Fruit fly (Drosophila melanogaster) whole organism, embryonic: Measurements from ENCODE around the gene CG11454.

Experiments
- B-H2 ChIP-seq: fragments of 200-800 bp; sonication (Bioruptor generic); optimal IDR thresholded peaks from 2 replicates; lab custom pipeline; 2018; ENCODE audit warnings: missing biosample characterization, mild to moderate bottlenecking, missing genetic modification characterization
- Bdp1 ChIP-seq: fragments of 200-800 bp; sonication (Bioruptor generic); optimal IDR thresholded peaks from 3 replicates; lab custom pipeline; 2016; ENCODE audit warnings: missing biosample characterization, missing genetic modification characterization
- CG10654 ChIP-seq: fragments of 200-800 bp; sonication (Bioruptor generic); optimal IDR thresholded peaks from 2 replicates; lab custom pipeline; 2016; ENCODE audit warnings: missing biosample characterization, missing genetic modification characterization
- CG10979 ChIP-seq: fragments of 200-800 bp; sonication (Bioruptor generic); optimal IDR thresholded peaks from 2 replicates; lab custom pipeline; 2018; ENCODE audit warnings: missing biosample characterization, mild to moderate bottlenecking, missing genetic modification characterization, moderate library complexity
- CG12391 ChIP-seq: fragments of 200-800 bp; sonication (Bioruptor generic); optimal IDR thresholded peaks from 3 replicates; lab custom pipeline; 2018; ENCODE audit warnings: missing biosample characterization, mild to moderate bottlenecking, missing genetic modification characterization, moderate library complexity
- CG16779 ChIP-seq: fragments of 200-800 bp; sonication (Bioruptor generic); IDR thresholded peaks from 2 replicates; pipeline ENCODE4 v1.3.6; 2022; ENCODE audit warnings: missing biosample characterization, missing genetic modification characterization
- CG17361 ChIP-seq: fragments of 200-800 bp; sonication (Bioruptor generic); IDR thresholded peaks from 3 replicates; pipeline ENCODE4 v1.3.6; 2022; ENCODE audit warnings: missing biosample characterization, missing genetic modification characterization
- CG17385 ChIP-seq: fragments of 200-800 bp; sonication (Bioruptor generic); optimal IDR thresholded peaks from 3 replicates; lab custom pipeline; 2018; ENCODE audit warnings: missing biosample characterization, mild to moderate bottlenecking, missing genetic modification characterization
- CG18599 ChIP-seq: fragments of 200-800 bp; sonication (Bioruptor generic); optimal IDR thresholded peaks from 3 replicates; lab custom pipeline; 2017; ENCODE audit warnings: missing biosample characterization, missing genetic modification characterization, mild to moderate bottlenecking, moderate library complexity, missing genetic modification reagents
- CG2199 ChIP-seq: fragments of 200-800 bp; sonication (Bioruptor generic); IDR thresholded peaks from 3 replicates; pipeline ENCODE4 v1.3.6; 2022; ENCODE audit warnings: missing biosample characterization, missing genetic modification characterization
- CG3065 ChIP-seq: fragments of 200-800 bp; sonication (Bioruptor generic); optimal IDR thresholded peaks from 2 replicates; lab custom pipeline; 2016; ENCODE audit warnings: missing biosample characterization, missing genetic modification characterization
- CG31388 ChIP-seq: fragments of 200-800 bp; sonication (Bioruptor generic); optimal IDR thresholded peaks from 2 replicates; lab custom pipeline; 2016; ENCODE audit warnings: missing biosample characterization, missing genetic modification characterization
- CG3163 ChIP-seq: fragments of 200-800 bp; sonication (Bioruptor generic); optimal IDR thresholded peaks from 3 replicates; lab custom pipeline; 2016; ENCODE audit warnings: missing biosample characterization, missing genetic modification characterization
- CG34422 ChIP-seq: fragments of 200-800 bp; sonication (Bioruptor generic); IDR thresholded peaks from 3 replicates; pipeline ENCODE4 v1.3.6; 2022; ENCODE audit warnings: missing biosample characterization, missing genetic modification characterization
- CG4328 ChIP-seq: fragments of 200-800 bp; sonication (Bioruptor generic); optimal IDR thresholded peaks from 3 replicates; lab custom pipeline; 2017; ENCODE audit warnings: missing biosample characterization, missing genetic modification reagents, missing genetic modification characterization
- CG43689 ChIP-seq: fragments of 200-800 bp; sonication (Bioruptor generic); IDR thresholded peaks from 2 replicates; pipeline ENCODE4 v1.3.6; 2022; ENCODE audit warnings: missing biosample characterization, missing genetic modification characterization
- CG4617 ChIP-seq: fragments of 200-800 bp; sonication (Bioruptor generic); optimal IDR thresholded peaks from 3 replicates; lab custom pipeline; 2016; ENCODE audit warnings: missing biosample characterization, missing genetic modification characterization, borderline replicate concordance
- CG7987 ChIP-seq: fragments of 200-800 bp; sonication (Bioruptor generic); optimal IDR thresholded peaks from 2 replicates; lab custom pipeline; 2018; ENCODE audit warnings: missing biosample characterization, mild to moderate bottlenecking, missing genetic modification characterization, moderate library complexity
- CG8290 ChIP-seq, 3 experiments: fragments of 200-800 bp; sonication (Bioruptor generic); optimal IDR thresholded peaks; 2 replicates each; lab custom pipeline; 2016 to 2019; ENCODE audit warnings: missing biosample characterization in 3 of 3, missing genetic modification characterization in 3 of 3, mild to moderate bottlenecking in 2 of 3, moderate library complexity in 1 of 3
- CG9609 ChIP-seq: fragments of 200-800 bp; sonication (Bioruptor generic); optimal IDR thresholded peaks from 3 replicates; lab custom pipeline; 2016; ENCODE audit warnings: missing biosample characterization, missing genetic modification characterization
- CG9797 ChIP-seq: fragments of 200-800 bp; sonication (Bioruptor generic); optimal IDR thresholded peaks from 3 replicates; lab custom pipeline; 2018; ENCODE audit warnings: missing biosample characterization, mild to moderate bottlenecking, missing genetic modification characterization
- D19B ChIP-seq: fragments of 200-800 bp; sonication (Bioruptor generic); optimal IDR thresholded peaks from 2 replicates; lab custom pipeline; 2017; ENCODE audit warnings: missing biosample characterization, mild to moderate bottlenecking, missing genetic modification characterization
- Dp ChIP-seq: fragments of 200-800 bp; sonication (Bioruptor generic); optimal IDR thresholded peaks from 2 replicates; lab custom pipeline; 2018; ENCODE audit warnings: missing biosample characterization, mild to moderate bottlenecking, missing genetic modification characterization, moderate library complexity
- Dref ChIP-seq: fragments of 200-800 bp; sonication (Bioruptor generic); IDR thresholded peaks from 2 replicates; pipeline ENCODE4 v1.3.6; 2022; ENCODE audit warnings: missing biosample characterization, missing genetic modification characterization
- HLHmδ ChIP-seq: fragments of 200-800 bp; sonication (Bioruptor generic); optimal IDR thresholded peaks from 2 replicates; lab custom pipeline; 2018; ENCODE audit warnings: missing biosample characterization, mild to moderate bottlenecking, missing genetic modification characterization, moderate library complexity
- Kr ChIP-seq: fragments of 200-800 bp; sonication (Bioruptor generic); optimal IDR thresholded peaks from 2 replicates; lab custom pipeline; 2017; ENCODE audit warnings: missing biosample characterization, mild to moderate bottlenecking, missing genetic modification characterization
- Mrtf ChIP-seq: fragments of 200-800 bp; sonication (Bioruptor generic); IDR thresholded peaks from 3 replicates; pipeline ENCODE4 v1.3.6; 2022; ENCODE audit warnings: missing biosample characterization, missing genetic modification characterization
- Pdp1 ChIP-seq, 2 experiments: fragments of 200-800 bp; sonication (Bioruptor generic); optimal IDR thresholded peaks; 3 replicates each; lab custom pipeline; 2016; ENCODE audit warnings: missing biosample characterization in 2 of 2, missing genetic modification characterization in 2 of 2, mild to moderate bottlenecking in 1 of 2, moderate library complexity in 1 of 2
- Sox100B ChIP-seq: fragments of 200-800 bp; sonication (Bioruptor generic); optimal IDR thresholded peaks from 3 replicates; lab custom pipeline; 2018; ENCODE audit warnings: missing biosample characterization, mild to moderate bottlenecking, missing genetic modification characterization
- Ssrp ChIP-seq: fragments of 200-800 bp; sonication (Bioruptor generic); optimal IDR thresholded peaks from 2 replicates; lab custom pipeline; 2018; ENCODE audit warnings: missing biosample characterization, mild to moderate bottlenecking, missing genetic modification characterization, moderate library complexity
- Tbp ChIP-seq: fragments of >200 bp; optimal IDR thresholded peaks from 2 replicates; lab custom pipeline; 2018; ENCODE audit warnings: missing biosample characterization, missing genetic modification characterization
- ara ChIP-seq: fragments of 200-800 bp; sonication (Bioruptor generic); IDR thresholded peaks from 2 replicates; pipeline ENCODE4 v1.3.6; 2022; ENCODE audit warnings: missing biosample characterization, missing genetic modification characterization
- bab2 ChIP-seq: fragments of 200-800 bp; sonication (Bioruptor generic); optimal IDR thresholded peaks from 2 replicates; lab custom pipeline; 2016; ENCODE audit warnings: missing biosample characterization, missing genetic modification characterization
- cg ChIP-seq: fragments of 200-800 bp; sonication (Bioruptor generic); optimal IDR thresholded peaks from 3 replicates; lab custom pipeline; 2019; ENCODE audit warnings: missing biosample characterization, mild to moderate bottlenecking, missing genetic modification characterization, moderate library complexity
- chinmo ChIP-seq: fragments of 200-800 bp; sonication (Bioruptor generic); IDR thresholded peaks from 4 replicates; pipeline ENCODE4 v1.3.6; 2022; ENCODE audit warnings: missing biosample characterization, missing genetic modification characterization; ENCODE audit not compliant: partially characterized antibody
- crc ChIP-seq: fragments of 200-800 bp; sonication (Bioruptor generic); optimal IDR thresholded peaks from 2 replicates; lab custom pipeline; 2016; ENCODE audit warnings: missing biosample characterization, missing genetic modification characterization
- cwo ChIP-seq: fragments of 200-800 bp; sonication (Bioruptor generic); optimal IDR thresholded peaks from 3 replicates; lab custom pipeline; 2017; ENCODE audit warnings: missing biosample characterization, missing genetic modification characterization, mild to moderate bottlenecking, moderate library complexity, missing genetic modification reagents
- dati ChIP-seq: fragments of 200-800 bp; sonication (Bioruptor generic); IDR thresholded peaks from 2 replicates; pipeline ENCODE4 v1.3.6; 2022; ENCODE audit warnings: missing biosample characterization, missing genetic modification characterization
- eve ChIP-seq, 2 experiments: fragments of >200 bp; optimal IDR thresholded peaks; 2 replicates each; lab custom pipeline; 2017; ENCODE audit warnings: missing biosample characterization in 2 of 2, missing genetic modification characterization in 2 of 2
- fd64A ChIP-seq: fragments of 200-800 bp; sonication (Bioruptor generic); optimal IDR thresholded peaks from 3 replicates; lab custom pipeline; 2018; ENCODE audit warnings: missing biosample characterization, mild to moderate bottlenecking, missing genetic modification characterization
- grn ChIP-seq: fragments of 200-800 bp; sonication (Bioruptor generic); optimal IDR thresholded peaks from 3 replicates; lab custom pipeline; 2017; ENCODE audit warnings: missing biosample characterization, missing genetic modification characterization
- nerfin-1 ChIP-seq: fragments of 200-800 bp; sonication (Bioruptor generic); optimal IDR thresholded peaks from 3 replicates; lab custom pipeline; 2019; ENCODE audit warnings: missing biosample characterization, mild to moderate bottlenecking, missing genetic modification characterization, moderate library complexity
- nom ChIP-seq: fragments of 200-800 bp; sonication (Bioruptor generic); optimal IDR thresholded peaks from 2 replicates; lab custom pipeline; 2017; ENCODE audit warnings: missing biosample characterization, missing genetic modification characterization, mild to moderate bottlenecking, moderate library complexity, missing genetic modification reagents
- onecut ChIP-seq: fragments of 200-800 bp; sonication (Bioruptor generic); IDR thresholded peaks from 2 replicates; pipeline ENCODE4 v1.3.6; 2022; ENCODE audit warnings: missing biosample characterization, missing genetic modification characterization
- psq ChIP-seq: fragments of 200-800 bp; sonication (Bioruptor generic); optimal IDR thresholded peaks from 2 replicates; lab custom pipeline; 2017; ENCODE audit warnings: missing biosample characterization, missing genetic modification characterization
- slou ChIP-seq: fragments of 200-800 bp; sonication (Bioruptor generic); optimal IDR thresholded peaks from 3 replicates; lab custom pipeline; 2016; ENCODE audit warnings: missing biosample characterization, missing genetic modification characterization
- stc ChIP-seq: fragments of 200-800 bp; sonication (Bioruptor generic); IDR thresholded peaks from 2 replicates; pipeline ENCODE4 v1.3.6; 2022; ENCODE audit warnings: missing biosample characterization, missing genetic modification characterization

The CG11454 gene

DNA sequence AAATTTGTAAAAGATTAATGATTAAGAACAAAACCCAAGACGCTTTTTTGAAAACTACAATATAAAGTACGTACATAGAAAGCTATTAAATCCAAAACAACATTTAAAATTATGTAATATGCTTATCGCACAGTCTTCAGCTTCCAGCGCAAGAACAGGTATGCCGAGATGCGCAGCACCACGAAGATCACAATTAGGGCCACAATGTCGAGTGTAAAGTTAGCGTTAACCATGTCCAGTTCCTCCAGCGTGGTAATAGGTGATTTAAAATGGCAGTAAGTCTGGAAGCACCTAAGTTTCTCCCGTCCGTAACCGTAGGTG is 20.2 kb upstream of the CG11454 start:
- peak in 1 of 2 experiments; percentile 57 for TF ChIP-seq Pdp1 (GFP tag; optimal IDR thresholded peaks at IDR 0.05; lab: Kevin White, UChicago)
- TF ChIP-seq dati (GFP tag; lab: Robert Waterston, UW) = no peak
- no peak for TF ChIP-seq psq (GFP tag; lab: Kevin White, UChicago)

DNA sequence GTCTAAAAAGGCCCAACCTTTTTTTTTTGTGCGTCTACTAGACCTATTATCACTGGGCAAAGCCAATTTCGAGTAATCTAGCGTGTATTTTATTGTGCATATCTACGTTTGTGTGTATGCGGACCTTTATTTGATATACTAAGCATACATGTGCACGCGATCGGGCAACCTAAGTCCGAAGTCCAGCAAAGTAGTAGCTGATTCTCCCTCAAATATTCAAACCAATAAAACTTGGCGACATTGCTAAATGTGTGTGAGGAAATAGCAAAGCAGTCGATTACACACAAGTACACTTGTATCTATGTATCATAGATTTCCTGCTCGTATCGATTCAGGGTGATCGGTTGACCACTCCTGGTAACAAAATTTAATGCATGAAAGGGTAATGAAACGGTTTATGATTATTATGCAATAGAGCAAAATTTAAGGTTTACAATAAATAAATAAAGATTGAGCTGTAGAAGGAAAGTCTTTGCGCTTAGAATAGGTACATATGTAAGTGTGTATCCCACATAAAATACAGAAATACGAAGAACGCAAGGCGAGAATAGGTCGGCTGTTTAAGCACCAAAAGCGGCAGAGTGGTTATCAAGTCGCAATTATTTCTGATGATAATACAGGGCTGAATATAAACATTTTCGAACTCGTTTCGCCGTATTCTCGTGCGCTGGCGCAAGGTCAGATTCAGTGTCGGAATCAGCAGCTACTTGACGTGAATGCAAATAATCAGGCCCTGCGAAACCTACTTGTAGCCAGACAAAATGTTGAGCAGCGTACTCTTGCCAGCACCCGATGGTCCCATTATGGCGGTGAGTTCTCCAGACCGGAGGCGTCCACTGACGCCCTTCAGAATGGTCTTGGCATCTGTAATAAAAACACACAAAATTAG is 17.5 kb upstream of the CG11454 start:
- TF ChIP-seq Ssrp (tag; lab: Kevin White, UChicago) = no peak
- no peak for TF ChIP-seq CG10979 (tag; lab: Kevin White, UChicago)
- no peak for TF ChIP-seq crc (GFP tag; lab: Kevin White, UChicago)
- TF ChIP-seq B-H2 = no peak
- peak in 1 of 2 experiments; percentile 81 for TF ChIP-seq eve (GFP tag; optimal IDR thresholded peaks at IDR 0.05; lab: Kevin White, UChicago)
- TF ChIP-seq CG43689 (GFP tag; lab: Robert Waterston, UW) = no peak
- TF ChIP-seq stc (GFP tag; lab: Robert Waterston, UW) = no peak
- no peak for TF ChIP-seq CG17385
- no peak for TF ChIP-seq Tbp (GFP tag; lab: Kevin White, UChicago)
- TF ChIP-seq D19B (GFP tag; lab: Kevin White, UChicago) = no peak
- TF ChIP-seq CG34422 (GFP tag; lab: Robert Waterston, UW) = no peak
- no peak for TF ChIP-seq Sox100B (GFP tag; lab: Kevin White, UChicago)
- no peak for TF ChIP-seq bab2
- peak; percentile 10 for TF ChIP-seq CG7987 (GFP tag; lab: Kevin White, UChicago)
- TF ChIP-seq nerfin-1 (tag; lab: Kevin White, UChicago) = no peak
- TF ChIP-seq cwo (GFP tag; lab: Kevin White, UChicago) = peak; percentile 35
- TF ChIP-seq chinmo (GFP tag; lab: Robert Waterston, UW) = 0 out of 4 replicates have a peak, but pooled peaks have one; percentile 48
- no peak for TF ChIP-seq CG17361 (GFP tag; lab: Robert Waterston, UW)
- TF ChIP-seq psq (GFP tag; lab: Kevin White, UChicago) = no peak
- TF ChIP-seq onecut (GFP tag; lab: Robert Waterston, UW) = no peak
- TF ChIP-seq CG31388 (GFP tag; lab: Kevin White, UChicago) = no peak
- no peak for TF ChIP-seq CG16779 (GFP tag; lab: Robert Waterston, UW)
- TF ChIP-seq Dref (GFP tag; lab: Robert Waterston, UW) = no peak
- peak; percentile 17 for TF ChIP-seq CG18599 (GFP tag; lab: Kevin White, UChicago)
- TF ChIP-seq Dp (GFP tag; lab: Kevin White, UChicago) = no peak
- TF ChIP-seq HLHmδ (GFP tag; lab: Kevin White, UChicago) = no peak
- TF ChIP-seq CG3065 (GFP tag; lab: Kevin White, UChicago) = no peak
- no peak for TF ChIP-seq CG3163
- TF ChIP-seq CG10654 (GFP tag; lab: Kevin White, UChicago) = no peak
- peak; percentile 11 for TF ChIP-seq grn (GFP tag; lab: Kevin White, UChicago)
- no peak for TF ChIP-seq CG8290 (GFP tag; optimal IDR thresholded peaks at IDR 0.05; lab: Kevin White, UChicago)
- no peak for TF ChIP-seq CG8290 (tag; optimal IDR thresholded peaks at IDR 0.05; lab: Kevin White, UChicago)
- no peak for TF ChIP-seq CG9609 (GFP tag; lab: Kevin White, UChicago)
- TF ChIP-seq CG12391 = no peak
- TF ChIP-seq nom = no peak
- TF ChIP-seq Bdp1 (GFP tag; lab: Kevin White, UChicago) = no peak
- peak; percentile 24 for TF ChIP-seq cg (GFP tag; lab: Kevin White, UChicago)
- TF ChIP-seq CG2199 (GFP tag; lab: Robert Waterston, UW) = no peak
- TF ChIP-seq Kr = no peak
- TF ChIP-seq CG9797 (GFP tag; lab: Kevin White, UChicago) = no peak
- TF ChIP-seq Mrtf (GFP tag; lab: Robert Waterston, UW) = no peak
- no peak for TF ChIP-seq slou
- no peak for TF ChIP-seq CG4328 (GFP tag; lab: Kevin White, UChicago)
- TF ChIP-seq fd64A = no peak
- TF ChIP-seq CG4617 (GFP tag; lab: Kevin White, UChicago) = no peak
- no peak for TF ChIP-seq ara (GFP tag; lab: Robert Waterston, UW)
- peak in 1 of 2 experiments; percentile 81 for TF ChIP-seq Pdp1 (GFP tag; optimal IDR thresholded peaks at IDR 0.05; lab: Kevin White, UChicago)
